Fruit fly (Drosophila melanogaster) whole organism, embryonic: ENCODE data around the gene mldr.

ENCODE experiments used
- Bdp1 ChIP-seq: fragments of 200-800 bp; sonication (Bioruptor generic); optimal IDR thresholded peaks from 3 replicates; lab custom pipeline; 2016; ENCODE audit warnings: missing biosample characterization, missing genetic modification characterization
- CG10274 ChIP-seq: fragments of 200-800 bp; sonication (Bioruptor generic); optimal IDR thresholded peaks from 3 replicates; lab custom pipeline; 2017; ENCODE audit warnings: missing biosample characterization, mild to moderate bottlenecking, missing genetic modification characterization
- CG11560 ChIP-seq: fragments of 200-800 bp; sonication (Bioruptor generic); IDR thresholded peaks from 3 replicates; pipeline ENCODE4 v1.3.6; 2022; ENCODE audit warnings: missing biosample characterization, missing genetic modification characterization
- CG12236 ChIP-seq: fragments of 200-800 bp; sonication (Bioruptor generic); optimal IDR thresholded peaks from 2 replicates; lab custom pipeline; 2016; ENCODE audit warnings: missing biosample characterization, missing genetic modification characterization
- CG12769 ChIP-seq: fragments of 200-800 bp; sonication (Bioruptor generic); optimal IDR thresholded peaks from 2 replicates; lab custom pipeline; 2019; ENCODE audit warnings: missing biosample characterization, mild to moderate bottlenecking, missing genetic modification characterization, moderate library complexity
- CG13424 ChIP-seq: fragments of 200-800 bp; sonication (Bioruptor generic); optimal IDR thresholded peaks from 2 replicates; lab custom pipeline; 2019; ENCODE audit warnings: missing biosample characterization, mild to moderate bottlenecking, missing genetic modification characterization, moderate library complexity
- CG15601 ChIP-seq: fragments of 200-800 bp; sonication (Bioruptor generic); optimal IDR thresholded peaks from 3 replicates; lab custom pipeline; 2019; ENCODE audit warnings: missing biosample characterization, mild to moderate bottlenecking, missing genetic modification characterization, moderate library complexity
- CG16815 ChIP-seq: fragments of 200-800 bp; sonication (Bioruptor generic); optimal IDR thresholded peaks from 3 replicates; lab custom pipeline; 2017; ENCODE audit warnings: missing biosample characterization, mild to moderate bottlenecking, missing genetic modification characterization
- CG17359 ChIP-seq: fragments of 200-800 bp; sonication (Bioruptor generic); optimal IDR thresholded peaks from 3 replicates; lab custom pipeline; 2018; ENCODE audit warnings: missing biosample characterization, mild to moderate bottlenecking, missing genetic modification characterization, moderate library complexity
- CG1792 ChIP-seq: fragments of 200-800 bp; sonication (Bioruptor generic); optimal IDR thresholded peaks from 2 replicates; lab custom pipeline; 2016; ENCODE audit warnings: missing biosample characterization, missing genetic modification characterization
- CG18599 ChIP-seq: fragments of 200-800 bp; sonication (Bioruptor generic); optimal IDR thresholded peaks from 3 replicates; lab custom pipeline; 2017; ENCODE audit warnings: missing biosample characterization, missing genetic modification characterization, mild to moderate bottlenecking, moderate library complexity, missing genetic modification reagents
- CG2712 ChIP-seq: fragments of 200-800 bp; optimal IDR thresholded peaks from 3 replicates; lab custom pipeline; 2019; ENCODE audit warnings: missing biosample characterization, mild to moderate bottlenecking, missing genetic modification characterization, moderate library complexity
- CG32772 ChIP-seq: fragments of 200-800 bp; sonication (Bioruptor generic); IDR thresholded peaks from 2 replicates; pipeline ENCODE4 v1.3.6; 2022; ENCODE audit warnings: missing biosample characterization, missing genetic modification characterization
- CG3281 ChIP-seq: fragments of 200-800 bp; sonication (Bioruptor generic); optimal IDR thresholded peaks from 3 replicates; lab custom pipeline; 2017; ENCODE audit warnings: missing biosample characterization, mild to moderate bottlenecking, missing genetic modification characterization
- CG4282 ChIP-seq: fragments of 200-800 bp; sonication (Bioruptor generic); optimal IDR thresholded peaks from 2 replicates; lab custom pipeline; 2016; ENCODE audit warnings: missing biosample characterization, missing genetic modification characterization
- CG43689 ChIP-seq: fragments of 200-800 bp; sonication (Bioruptor generic); IDR thresholded peaks from 2 replicates; pipeline ENCODE4 v1.3.6; 2022; ENCODE audit warnings: missing biosample characterization, missing genetic modification characterization
- CG8290 ChIP-seq, 3 experiments: fragments of 200-800 bp; sonication (Bioruptor generic); optimal IDR thresholded peaks; 2 replicates each; lab custom pipeline; 2016 to 2019; ENCODE audit warnings: missing biosample characterization in 3 of 3, missing genetic modification characterization in 3 of 3, mild to moderate bottlenecking in 2 of 3, moderate library complexity in 1 of 3
- CG8478 ChIP-seq: fragments of >200 bp; optimal IDR thresholded peaks from 2 replicates; lab custom pipeline; 2018
- CG9817 ChIP-seq: fragments of 200-800 bp; sonication (Bioruptor generic); optimal IDR thresholded peaks from 2 replicates; lab custom pipeline; 2018; ENCODE audit warnings: missing biosample characterization, mild to moderate bottlenecking, missing genetic modification characterization, moderate library complexity
- Camta ChIP-seq: fragments of 200-800 bp; sonication (Bioruptor generic); optimal IDR thresholded peaks from 2 replicates; lab custom pipeline; 2016; ENCODE audit warnings: missing biosample characterization, missing genetic modification characterization
- CoRest ChIP-seq: fragments of 200-800 bp; sonication (Bioruptor generic); optimal IDR thresholded peaks from 3 replicates; lab custom pipeline; 2018; ENCODE audit warnings: missing biosample characterization, mild to moderate bottlenecking, missing genetic modification characterization, moderate library complexity
- Dek ChIP-seq: fragments of 200-800 bp; sonication (Bioruptor generic); optimal IDR thresholded peaks from 3 replicates; lab custom pipeline; 2019; ENCODE audit warnings: missing biosample characterization, mild to moderate bottlenecking, missing genetic modification characterization, moderate library complexity
- Dfd ChIP-seq, 2 experiments: fragments of >200 bp; optimal IDR thresholded peaks; 2 replicates each; lab custom pipeline; 2017; ENCODE audit warnings: missing biosample characterization in 2 of 2, missing genetic modification characterization in 2 of 2
- Doc2 ChIP-seq: fragments of 200-800 bp; sonication (Bioruptor generic); IDR thresholded peaks from 2 replicates; pipeline ENCODE4 v1.3.6; 2022; ENCODE audit warnings: missing biosample characterization, missing genetic modification characterization
- Hr3 ChIP-seq: fragments of 200-800 bp; sonication (Bioruptor generic); optimal IDR thresholded peaks from 3 replicates; lab custom pipeline; 2016; ENCODE audit warnings: missing biosample characterization, missing genetic modification characterization
- MESR4 ChIP-seq: fragments of 200-800 bp; sonication (Bioruptor generic); optimal IDR thresholded peaks from 2 replicates; lab custom pipeline; 2018; ENCODE audit warnings: missing biosample characterization, mild to moderate bottlenecking, missing genetic modification characterization, moderate library complexity
- Meics ChIP-seq: fragments of 200-800 bp; sonication (Bioruptor generic); optimal IDR thresholded peaks from 2 replicates; lab custom pipeline; 2017; ENCODE audit warnings: missing biosample characterization, mild to moderate bottlenecking, missing genetic modification characterization
- Nf-YA ChIP-seq: fragments of 200-800 bp; sonication (Bioruptor generic); IDR thresholded peaks from 2 replicates; pipeline ENCODE4 v1.3.6; 2022; ENCODE audit warnings: missing biosample characterization, missing genetic modification characterization
- Opbp ChIP-seq: fragments of 200-800 bp; sonication (Bioruptor generic); IDR thresholded peaks from 3 replicates; pipeline ENCODE4 v1.3.6; 2022; ENCODE audit warnings: missing biosample characterization, missing genetic modification characterization; ENCODE audit not compliant: partially characterized antibody
- Scr ChIP-seq: fragments of 200-800 bp; sonication (Bioruptor generic); IDR thresholded peaks from 2 replicates; pipeline ENCODE4 v1.3.6; 2022; ENCODE audit warnings: missing biosample characterization, missing genetic modification characterization; ENCODE audit not compliant: partially characterized antibody
- Sin3A ChIP-seq: fragments of >200 bp; optimal IDR thresholded peaks from 2 replicates; lab custom pipeline; 2018
- Spps ChIP-seq: fragments of 200-800 bp; sonication (Bioruptor generic); optimal IDR thresholded peaks from 2 replicates; lab custom pipeline; 2018; ENCODE audit warnings: missing biosample characterization, mild to moderate bottlenecking, missing genetic modification characterization
- ara ChIP-seq: fragments of 200-800 bp; sonication (Bioruptor generic); IDR thresholded peaks from 2 replicates; pipeline ENCODE4 v1.3.6; 2022; ENCODE audit warnings: missing biosample characterization, missing genetic modification characterization
- bcd ChIP-seq: fragments of 200-800 bp; sonication (Bioruptor generic); optimal IDR thresholded peaks from 2 replicates; lab custom pipeline; 2017; ENCODE audit warnings: missing biosample characterization, mild to moderate bottlenecking, missing genetic modification characterization
- chif ChIP-seq, 2 experiments: fragments of 200-800 bp; sonication (Bioruptor generic); optimal IDR thresholded peaks; 3 replicates each; lab custom pipeline; 2016; ENCODE audit warnings: missing biosample characterization in 2 of 2, missing genetic modification characterization in 2 of 2
- dpn ChIP-seq, 2 experiments: fragments of 200-800 bp; sonication (Bioruptor generic); optimal IDR thresholded peaks; 3 replicates each; lab custom pipeline; 2016; ENCODE audit warnings: missing biosample characterization in 2 of 2, missing genetic modification characterization in 2 of 2
- fru ChIP-seq: fragments of >200 bp; optimal IDR thresholded peaks from 2 replicates; lab custom pipeline; 2017
- h ChIP-seq: fragments of >200 bp; optimal IDR thresholded peaks from 2 replicates; lab custom pipeline; 2017
- jigr1 ChIP-seq: fragments of 200-800 bp; sonication (Bioruptor generic); IDR thresholded peaks from 3 replicates; pipeline ENCODE4 v1.3.6; 2022; ENCODE audit warnings: missing biosample characterization, missing genetic modification characterization
- kay ChIP-seq: fragments of 200-800 bp; sonication (Bioruptor generic); optimal IDR thresholded peaks from 2 replicates; lab custom pipeline; 2016; ENCODE audit warnings: missing biosample characterization, missing genetic modification characterization
- nerfin-1 ChIP-seq: fragments of 200-800 bp; sonication (Bioruptor generic); optimal IDR thresholded peaks from 3 replicates; lab custom pipeline; 2019; ENCODE audit warnings: missing biosample characterization, mild to moderate bottlenecking, missing genetic modification characterization, moderate library complexity
- oc ChIP-seq: fragments of 200-800 bp; sonication (Bioruptor generic); optimal IDR thresholded peaks from 2 replicates; lab custom pipeline; 2018; ENCODE audit warnings: missing biosample characterization, mild to moderate bottlenecking, missing genetic modification characterization, moderate library complexity
- pan ChIP-seq, 4 experiments: fragments of >200 bp in 3 of 4; fragments of 200-800 bp in 1 of 4; sonication (Bioruptor generic) in 1 of 4; optimal IDR thresholded peaks in 3 of 4; IDR thresholded peaks in 1 of 4; 2 replicates each; pipeline versions ENCODE4 v1.3.6 to Lab custom; 2017 to 2022; ENCODE audit warnings: missing biosample characterization in 2 of 4, missing genetic modification characterization in 2 of 4, mixed read lengths in 1 of 4
- phol ChIP-seq: fragments of 200-800 bp; sonication (Bioruptor generic); optimal IDR thresholded peaks from 3 replicates; lab custom pipeline; 2018; ENCODE audit warnings: missing biosample characterization, mild to moderate bottlenecking, missing genetic modification characterization, moderate library complexity
- schlank ChIP-seq: fragments of 200-800 bp; sonication (Bioruptor generic); optimal IDR thresholded peaks from 2 replicates; lab custom pipeline; 2018; ENCODE audit warnings: missing biosample characterization, mild to moderate bottlenecking, missing genetic modification characterization
- scrt ChIP-seq: fragments of 200-800 bp; sonication (Bioruptor generic); optimal IDR thresholded peaks from 2 replicates; lab custom pipeline; 2018; ENCODE audit warnings: missing biosample characterization, mild to moderate bottlenecking, missing genetic modification characterization, moderate library complexity
- ssp ChIP-seq: fragments of 200-800 bp; sonication (Bioruptor generic); IDR thresholded peaks from 2 replicates; pipeline ENCODE4 v1.3.6; 2022; ENCODE audit warnings: missing biosample characterization, missing genetic modification characterization
- trh ChIP-seq: fragments of 200-800 bp; sonication (Bioruptor generic); optimal IDR thresholded peaks from 2 replicates; lab custom pipeline; 2016; ENCODE audit warnings: missing biosample characterization, missing genetic modification characterization
- tx ChIP-seq: fragments of 200-800 bp; sonication (Bioruptor generic); optimal IDR thresholded peaks from 2 replicates; lab custom pipeline; 2016; ENCODE audit warnings: missing biosample characterization, missing genetic modification characterization
- wor ChIP-seq: fragments of 200-800 bp; sonication (Bioruptor generic); IDR thresholded peaks from 2 replicates; pipeline ENCODE4 v1.3.6; 2022; ENCODE audit warnings: missing biosample characterization, missing genetic modification characterization
- yki ChIP-seq: fragments of >200 bp; optimal IDR thresholded peaks from 3 replicates; lab custom pipeline; 2018
- zfh1 ChIP-seq: fragments of 200-800 bp; sonication (Bioruptor generic); IDR thresholded peaks from 3 replicates; pipeline ENCODE4 v1.3.6; 2022; ENCODE audit warnings: missing biosample characterization, missing genetic modification characterization

mldr gene

dm6 chrX:6310408-6310807 is 19.3 kb downstream of the mldr start (continued):
- TF ChIP-seq bcd (no peak), Spps (tag; lab: Kevin White, UChicago) (no peak), CG12236 (GFP tag; lab: Kevin White, UChicago) (no peak), jigr1 (GFP tag; lab: Robert Waterston, UW) (no peak), CG9817 (tag; lab: Kevin White, UChicago) (no peak), dpn (GFP tag; optimal IDR thresholded peaks at IDR 0.05; lab: Kevin White, UChicago) (no peak), CG8478 (lab: Kevin White, UChicago) (no peak), CG8290 (GFP tag; optimal IDR thresholded peaks at IDR 0.05; lab: Kevin White, UChicago) (no peak), CG8290 (tag; optimal IDR thresholded peaks at IDR 0.05; lab: Kevin White, UChicago) (peak in 1 of 2 experiments; percentile 74), CoRest (no peak), nerfin-1 (tag; lab: Kevin White, UChicago) (no peak), wor (GFP tag; lab: Robert Waterston, UW) (no peak), schlank (tag; lab: Kevin White, UChicago) (no peak), zfh1 (GFP tag; lab: Robert Waterston, UW) (0 out of 3 replicates have a peak, but pooled peaks have one; percentile 22), Meics (GFP tag; lab: Kevin White, UChicago) (peak; percentile 12), CG18599 (GFP tag; lab: Kevin White, UChicago) (peak; percentile 49), h (lab: Kevin White, UChicago) (no peak), ssp (no peak), trh (GFP tag; lab: Kevin White, UChicago) (no peak), scrt (peak; percentile 5), fru (lab: Kevin White, UChicago) (no peak), pan (optimal IDR thresholded peaks at IDR 0.05; lab: Kevin White, UChicago) (no peak), pan (GFP tag; optimal IDR thresholded peaks at IDR 0.05 in 1 of 2, IDR thresholded peaks at IDR 0.05 in 1 of 2) (peak in 1 of 2 experiments; percentile 54), CG4282 (GFP tag; lab: Kevin White, UChicago) (no peak), MESR4 (GFP tag; lab: Kevin White, UChicago) (no peak), CG13424 (no peak), CG12769 (tag; lab: Kevin White, UChicago) (peak; percentile 54), Bdp1 (no peak), CG10274 (GFP tag; lab: Kevin White, UChicago) (no peak), Dfd (GFP tag; optimal IDR thresholded peaks at IDR 0.05; lab: Kevin White, UChicago) (no peak), ara (GFP tag; lab: Robert Waterston, UW) (no peak), CG16815 (no peak), CG1792 (GFP tag; lab: Kevin White, UChicago) (peak; percentile 8), kay (GFP tag; lab: Kevin White, UChicago) (no peak), CG11560 (tag; lab: Robert Waterston, UW) (no peak), Doc2 (GFP tag; lab: Robert Waterston, UW) (no peak), Opbp (GFP tag; lab: Robert Waterston, UW) (no peak), Sin3A (lab: Kevin White, UChicago) (no peak), Hr3 (GFP tag; lab: Kevin White, UChicago) (no peak), CG17359 (tag; lab: Kevin White, UChicago) (peak; percentile 42), chif (GFP tag; optimal IDR thresholded peaks at IDR 0.05; lab: Kevin White, UChicago) (no peak), Scr (GFP tag; lab: Robert Waterston, UW) (no peak), phol (tag; lab: Kevin White, UChicago) (peak; percentile 17), CG43689 (GFP tag; lab: Robert Waterston, UW) (no peak), CG32772 (GFP tag; lab: Robert Waterston, UW) (no peak), tx (GFP tag; lab: Kevin White, UChicago) (no peak), yki (no peak), Dek (tag; lab: Kevin White, UChicago) (no peak), Nf-YA (GFP tag; lab: Robert Waterston, UW) (no peak), oc (tag; lab: Kevin White, UChicago) (peak; percentile 2), Camta (GFP tag; lab: Kevin White, UChicago) (no peak), CG2712 (tag; lab: Kevin White, UChicago) (no peak), CG3281 (GFP tag; lab: Kevin White, UChicago) (no peak), CG15601 (tag; lab: Kevin White, UChicago) (no peak)
